Worm (Caenorhabditis elegans): ENCODE measurements around the gene cpsf-4.
A peak's percentile ranks its signal among the peaks of the same experiment; 100 is the strongest.

- no peak for TF ChIP-seq ztf-11 (tag; optimal IDR thresholded peaks at IDR 0.05)
- TF ChIP-seq ces-1 (GFP tag; optimal IDR thresholded peaks at IDR 0.05), result peak; percentile 8
- no peak for TF ChIP-seq mab-5 (tag; optimal IDR thresholded peaks at IDR 0.05)
- TF ChIP-seq nhr-28 (tag; optimal IDR thresholded peaks at IDR 0.05), result no peak
- TF ChIP-seq pha-4 (tag; optimal IDR thresholded peaks at IDR 0.05), result no peak
- TF ChIP-seq sptf-1 (tag; optimal IDR thresholded peaks at IDR 0.05), result no peak
These were observed 574 bp upstream of the cpsf-4 start, which contains the start of gene F11A10.5 for ce11 chrIV:12093819-12094218.

All from whole organism, mixed stage, embryonic.